Worm (Caenorhabditis elegans) whole organism, L3 larva: ENCODE data around the gene Y17G9B.8.

Experiments
- ZK546.5 ChIP-seq: sonication (generic microtip); optimal IDR thresholded peaks from 2 replicates; lab custom pipeline; 2017; ENCODE audit warnings: missing biosample characterization, missing genetic modification characterization
- ama-1 ChIP-seq: fragments of 150-350 bp; optimal IDR thresholded peaks from 2 replicates; lab custom pipeline; 2018
- ceh-16 ChIP-seq: sonication (generic microtip); optimal IDR thresholded peaks from 2 replicates; lab custom pipeline; 2017; ENCODE audit warnings: missing biosample characterization, missing genetic modification characterization
- ceh-28 ChIP-seq: fragments of 150-350 bp; optimal IDR thresholded peaks from 2 replicates; lab custom pipeline; 2014; ENCODE audit warnings: missing biosample characterization, missing genetic modification reagents, missing genetic modification characterization
- ceh-9 ChIP-seq: sonication (generic microtip); optimal IDR thresholded peaks from 2 replicates; lab custom pipeline; 2018; ENCODE audit warnings: missing biosample characterization, missing genetic modification characterization
- egl-27 ChIP-seq: sonication (generic microtip); optimal IDR thresholded peaks from 4 replicates; lab custom pipeline; 2017; ENCODE audit warnings: missing biosample characterization, missing genetic modification reagents, missing genetic modification characterization
- egl-5 ChIP-seq: fragments of 150-350 bp; optimal IDR thresholded peaks from 2 replicates; lab custom pipeline; 2017; ENCODE audit warnings: missing biosample characterization, missing genetic modification reagents, missing genetic modification characterization, inconsistent platforms
- elt-1 ChIP-seq: fragments of 150-350 bp; optimal IDR thresholded peaks from 2 replicates; lab custom pipeline; 2014; ENCODE audit warnings: missing biosample characterization, missing genetic modification characterization
- elt-2 ChIP-seq: sonication (generic microtip); optimal IDR thresholded peaks from 2 replicates; lab custom pipeline; 2016; ENCODE audit warnings: missing genetic modification reagents, mild to moderate bottlenecking, missing genetic modification characterization, missing compliant biosample characterization
- elt-3 ChIP-seq, 3 experiments: fragments of 150-350 bp in 1 of 3; sonication (generic microtip) in 2 of 3; optimal IDR thresholded peaks; 2 replicates in 2 of 3; 4 replicates in 1 of 3; lab custom pipeline; 2014 to 2017; ENCODE audit warnings: missing biosample characterization in 3 of 3, missing genetic modification characterization in 3 of 3
- fkh-2 ChIP-seq: fragments of 150-350 bp; optimal IDR thresholded peaks from 2 replicates; lab custom pipeline; 2014; ENCODE audit warnings: missing biosample characterization, missing genetic modification reagents, missing genetic modification characterization
- hmg-11 ChIP-seq: sonication (generic microtip); optimal IDR thresholded peaks from 2 replicates; lab custom pipeline; 2016; ENCODE audit warnings: missing genetic modification characterization, missing compliant biosample characterization
- jun-1 ChIP-seq: fragments of 150-350 bp; optimal IDR thresholded peaks from 2 replicates; lab custom pipeline; 2014; ENCODE audit warnings: missing biosample characterization, missing genetic modification reagents, missing genetic modification characterization
- lin-15B ChIP-seq: fragments of 150-350 bp; optimal IDR thresholded peaks from 2 replicates; lab custom pipeline; 2014; ENCODE audit warnings: missing biosample characterization, missing genetic modification characterization
- lin-39 ChIP-seq: fragments of 150-350 bp; optimal IDR thresholded peaks from 2 replicates; lab custom pipeline; 2018; ENCODE audit warnings: missing biosample characterization, missing genetic modification reagents, missing genetic modification characterization
- lsy-12 ChIP-seq: sonication (generic microtip); optimal IDR thresholded peaks from 2 replicates; lab custom pipeline; 2016; ENCODE audit warnings: mild to moderate bottlenecking, missing genetic modification characterization, missing compliant biosample characterization
- mdl-1 ChIP-seq: fragments of 150-350 bp; optimal IDR thresholded peaks from 2 replicates; lab custom pipeline; 2014; ENCODE audit warnings: missing biosample characterization, missing genetic modification characterization
- mml-1 ChIP-seq: fragments of 150-350 bp; sonication (generic microtip); optimal IDR thresholded peaks from 3 replicates; lab custom pipeline; 2014; ENCODE audit warnings: missing biosample characterization, missing genetic modification characterization
- nfya-1 ChIP-seq: sonication (generic microtip); optimal IDR thresholded peaks from 2 replicates; lab custom pipeline; 2017; ENCODE audit warnings: missing genetic modification characterization, mild to moderate bottlenecking, missing compliant biosample characterization, antibody characterized with exemption, moderate library complexity; ENCODE audit not compliant: insufficient read depth
- nhr-11 ChIP-seq: fragments of 150-350 bp; optimal IDR thresholded peaks from 2 replicates; lab custom pipeline; 2014; ENCODE audit warnings: missing biosample characterization, missing genetic modification characterization
- nhr-12 ChIP-seq: fragments of 150-350 bp; optimal IDR thresholded peaks from 2 replicates; lab custom pipeline; 2014; ENCODE audit warnings: missing biosample characterization, missing genetic modification characterization
- nhr-23 ChIP-seq: fragments of 150-350 bp; optimal IDR thresholded peaks from 2 replicates; lab custom pipeline; 2014; ENCODE audit warnings: missing biosample characterization, missing genetic modification reagents, missing genetic modification characterization
- nhr-237 ChIP-seq: fragments of 150-350 bp; optimal IDR thresholded peaks from 2 replicates; lab custom pipeline; 2014; ENCODE audit warnings: missing biosample characterization, missing genetic modification characterization
- nhr-25 ChIP-seq: sonication (generic microtip); optimal IDR thresholded peaks from 2 replicates; lab custom pipeline; 2017; ENCODE audit warnings: missing biosample characterization, missing genetic modification characterization
- nhr-28 ChIP-seq: fragments of 150-350 bp; optimal IDR thresholded peaks from 2 replicates; lab custom pipeline; 2014; ENCODE audit warnings: missing biosample characterization, missing genetic modification characterization
- nhr-43 ChIP-seq: sonication (generic microtip); optimal IDR thresholded peaks from 2 replicates; lab custom pipeline; 2016; ENCODE audit warnings: mild to moderate bottlenecking, missing genetic modification characterization, missing compliant biosample characterization; ENCODE audit not compliant: poor library complexity, severe bottlenecking
- nhr-76 ChIP-seq: fragments of 150-350 bp; sonication (generic microtip); optimal IDR thresholded peaks from 5 replicates; lab custom pipeline; 2014; ENCODE audit warnings: missing biosample characterization, missing genetic modification characterization
- pha-4 ChIP-seq: fragments of 150-350 bp; optimal IDR thresholded peaks from 2 replicates; lab custom pipeline; 2014; ENCODE audit warnings: missing biosample characterization, missing genetic modification reagents, missing genetic modification characterization
- pqm-1 ChIP-seq: fragments of 150-350 bp; optimal IDR thresholded peaks from 2 replicates; lab custom pipeline; 2017; ENCODE audit warnings: missing biosample characterization, missing genetic modification characterization, inconsistent platforms
- sea-2 ChIP-seq: fragments of 150-350 bp; sonication (generic microtip); optimal IDR thresholded peaks from 4 replicates; lab custom pipeline; 2014; ENCODE audit warnings: missing biosample characterization, missing genetic modification reagents, missing genetic modification characterization
- skn-1 ChIP-seq: fragments of 150-350 bp; optimal IDR thresholded peaks from 2 replicates; lab custom pipeline; 2014; ENCODE audit warnings: missing biosample characterization, missing genetic modification characterization
- snpc-4 ChIP-seq: fragments of 150-350 bp; optimal IDR thresholded peaks from 2 replicates; lab custom pipeline; 2014; ENCODE audit warnings: missing biosample characterization, missing genetic modification characterization
- tbx-2 ChIP-seq: sonication (generic microtip); optimal IDR thresholded peaks from 2 replicates; lab custom pipeline; 2016; ENCODE audit warnings: mild to moderate bottlenecking, missing genetic modification characterization, missing compliant biosample characterization
- unc-39 ChIP-seq: sonication (generic microtip); optimal IDR thresholded peaks from 4 replicates; lab custom pipeline; 2017; ENCODE audit warnings: missing biosample characterization, missing genetic modification characterization
- unc-62 ChIP-seq: fragments of 150-350 bp; sonication (generic microtip); optimal IDR thresholded peaks from 4 replicates; lab custom pipeline; 2014; ENCODE audit warnings: missing biosample characterization, missing genetic modification reagents, missing genetic modification characterization
- zag-1 ChIP-seq: fragments of 150-350 bp; optimal IDR thresholded peaks from 2 replicates; lab custom pipeline; 2014; ENCODE audit warnings: missing biosample characterization, missing genetic modification characterization
- ztf-11 ChIP-seq: fragments of 150-350 bp; optimal IDR thresholded peaks from 2 replicates; lab custom pipeline; 2014; ENCODE audit warnings: missing biosample characterization, missing genetic modification characterization

Gene Y17G9B.8

DNA sequence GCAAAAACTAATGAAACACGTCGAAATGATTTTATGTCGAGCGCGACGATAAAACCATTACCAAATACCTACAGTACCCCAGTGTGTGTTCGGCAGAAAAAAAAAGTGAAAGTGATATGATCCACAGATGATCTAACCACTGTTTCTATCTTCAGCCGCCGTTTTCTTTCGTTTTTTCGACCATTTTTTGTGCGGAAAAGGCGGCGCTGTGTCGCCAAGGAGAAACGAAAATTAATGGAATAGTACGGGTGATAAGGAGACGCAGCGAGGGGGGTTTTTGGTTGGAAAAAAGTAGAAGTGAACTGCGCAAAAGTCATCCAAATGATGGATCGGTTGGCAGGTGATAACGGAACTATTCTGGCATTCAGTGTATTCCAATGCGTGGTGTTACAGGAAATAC lies 36.5 kb upstream of the Y17G9B.8 start:
- TF ChIP-seq ZK546.5 (no peak), sea-2 (GFP tag; lab: Kevin White, UChicago) (no peak), egl-5 (no peak), elt-2 (tag; lab: Kevin White, UChicago) (no peak), lin-15B (tag; lab: Kevin White, UChicago) (no peak), zag-1 (tag; lab: Kevin White, UChicago) (no peak), lin-39 (tag; lab: Kevin White, UChicago) (no peak), nhr-237 (tag; lab: Kevin White, UChicago) (no peak), nhr-11 (no peak), snpc-4 (tag; lab: Kevin White, UChicago) (no peak), tbx-2 (tag; lab: Kevin White, UChicago) (no peak), nhr-76 (tag; lab: Kevin White, UChicago) (no peak), ceh-16 (no peak), lsy-12 (tag; lab: Kevin White, UChicago) (no peak), hmg-11 (tag; lab: Kevin White, UChicago) (no peak), pha-4 (tag; lab: Kevin White, UChicago) (no peak), ama-1 (no peak), pqm-1 (tag; lab: Kevin White, UChicago) (no peak)
- TF ChIP-seq, all 47 proteins: peak for 0

- TF ChIP-seq elt-2 (tag; lab: Kevin White, UChicago) (no peak), elt-1 (tag; lab: Kevin White, UChicago) (no peak), nhr-43 (no peak), fkh-2 (tag; lab: Kevin White, UChicago) (no peak)
Observed at ce11 chrIV:4789445-4789844, 30.8 kb upstream of the Y17G9B.8 start, which contains the start of gene R11E3.1. Gene R11E3.1, plus strand, starts transcription at chrIV:4789745.

ce11 chrIV:4788332-4788731 lies 29.7 kb upstream of the Y17G9B.8 start, which contains the start of gene nhr-104:
Gene nhr-104, minus strand, starts transcription at chrIV:4788692.
- TF ChIP-seq nhr-23 (tag; lab: Kevin White, UChicago) (peak; percentile 69), ceh-28 (tag; lab: Kevin White, UChicago) (peak; percentile 66), unc-39 (tag; lab: Kevin White, UChicago) (no peak), pha-4 (tag; lab: Kevin White, UChicago) (peak; percentile 94), sea-2 (GFP tag; lab: Kevin White, UChicago) (no peak), nhr-25 (peak; percentile 59), elt-2 (tag; lab: Kevin White, UChicago) (peak; percentile 63), nhr-43 (peak; percentile 36), jun-1 (tag; lab: Kevin White, UChicago) (peak; percentile 39), skn-1 (peak; percentile 94), elt-1 (tag; lab: Kevin White, UChicago) (no peak), nfya-1 (tag; lab: Kevin White, UChicago) (peak; percentile 16), pqm-1 (tag; lab: Kevin White, UChicago) (peak; percentile 67)

DNA sequence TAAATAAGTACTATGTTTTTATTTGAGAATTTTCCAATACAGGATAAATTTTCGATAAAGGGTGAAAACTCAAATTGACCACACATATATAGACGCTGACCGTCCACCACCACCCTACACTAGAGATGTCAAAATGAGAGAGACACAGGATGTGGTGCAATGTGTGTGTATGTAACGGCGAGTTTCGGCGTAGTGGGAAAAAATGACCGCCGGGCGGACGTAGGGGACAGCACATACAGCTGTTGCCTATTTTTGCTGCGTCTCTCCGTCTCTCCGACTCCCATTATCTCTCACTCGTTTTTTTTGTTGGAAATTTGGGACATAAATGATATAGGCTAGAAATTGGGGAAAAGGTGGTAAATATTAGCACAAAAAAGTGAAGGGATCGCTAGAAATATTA lies 22.5 kb upstream of the Y17G9B.8 start:
- peak; percentile 28 for TF ChIP-seq nfya-1 (tag; lab: Kevin White, UChicago)
- TF ChIP-seq elt-2 (tag; lab: Kevin White, UChicago): no peak
- TF ChIP-seq hmg-11 (tag; lab: Kevin White, UChicago): peak; percentile 76

DNA sequence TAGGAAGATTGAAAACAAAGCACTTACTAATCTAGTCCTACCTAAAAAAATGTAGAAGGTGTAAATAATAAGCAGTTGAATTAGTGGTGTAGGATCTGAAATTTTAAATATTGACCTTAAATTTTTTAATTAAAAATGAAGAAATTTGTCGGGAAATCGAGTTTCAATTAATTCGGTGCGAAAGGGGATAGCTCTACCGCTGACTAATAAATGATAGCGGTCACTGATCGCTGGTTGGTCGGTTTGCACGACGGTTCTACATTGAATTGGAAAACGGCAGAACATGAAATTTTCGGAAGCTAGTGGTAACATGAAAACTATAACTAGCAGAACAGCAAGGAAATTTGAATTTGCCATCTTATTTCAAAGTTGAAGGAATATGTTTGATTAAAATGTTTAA lies 21.5 kb upstream of the Y17G9B.8 start, which contains the start of gene set-15:
TSS of gene set-15 (minus strand) at position 101 of the 400 bp plus-strand sequence.
- TF ChIP-seq sea-2 (GFP tag; lab: Kevin White, UChicago) (no peak), pha-4 (tag; lab: Kevin White, UChicago) (no peak), egl-5 (no peak), ZK546.5 (no peak), mml-1 (tag; lab: Kevin White, UChicago) (no peak), nhr-25 (no peak), nhr-28 (tag; lab: Kevin White, UChicago) (no peak), unc-62 (GFP tag; lab: Kevin White, UChicago) (no peak), elt-1 (tag; lab: Kevin White, UChicago) (no peak), elt-3 (tag; optimal IDR thresholded peaks at IDR 0.05; lab: Kevin White, UChicago) (no peak), ceh-9 (tag; lab: Kevin White, UChicago) (no peak), ztf-11 (tag; lab: Kevin White, UChicago) (no peak), egl-27 (tag; lab: Kevin White, UChicago) (no peak), mdl-1 (no peak), nhr-12 (tag; lab: Kevin White, UChicago) (no peak)
- TF ChIP-seq, all 47 proteins: peak for 0
